Worm (Caenorhabditis elegans) whole organism, midembryonic: ENCODE results near the gene orc-2.

Experiments
- T22C8.4 ChIP-seq: fragments of 200-800 bp; sonication (Bioruptor generic); IDR thresholded peaks from 2 replicates; pipeline ENCODE4 v1.3.6; 2022; ENCODE audit warnings: missing genetic modification characterization, missing compliant biosample characterization
- flt-1 ChIP-seq: fragments of 200-800 bp; sonication (Bioruptor generic); IDR thresholded peaks from 2 replicates; pipeline ENCODE4 v1.3.6; 2022; ENCODE audit warnings: missing genetic modification characterization, missing compliant biosample characterization
- ztf-23 ChIP-seq: fragments of 200-800 bp; sonication (Bioruptor generic); IDR thresholded peaks from 2 replicates; pipeline ENCODE4 v1.3.6; 2022; ENCODE audit warnings: missing genetic modification reagents, missing genetic modification characterization, missing compliant biosample characterization
- ztf-29 ChIP-seq: fragments of 200-800 bp; sonication (Bioruptor generic); IDR thresholded peaks from 2 replicates; pipeline ENCODE4 v1.3.6; 2022; ENCODE audit warnings: missing genetic modification reagents, missing genetic modification characterization, missing compliant biosample characterization

- TF ChIP-seq flt-1 (GFP tag; lab: Robert Waterston, UW): no peak
- TF ChIP-seq ztf-23 (GFP tag; lab: Robert Waterston, UW): no peak
- no peak for TF ChIP-seq T22C8.4 (GFP tag; lab: Robert Waterston, UW)
- no peak for TF ChIP-seq ztf-29 (GFP tag; lab: Robert Waterston, UW)
These were observed 36.5 kb downstream of the orc-2 start, which contains the start of gene sra-11 for ce11 chrII:10910219-10910618.
